Worm (Caenorhabditis elegans): Measurements from ENCODE around the gene T07A9.15.

The T07A9.15 gene

DNA sequence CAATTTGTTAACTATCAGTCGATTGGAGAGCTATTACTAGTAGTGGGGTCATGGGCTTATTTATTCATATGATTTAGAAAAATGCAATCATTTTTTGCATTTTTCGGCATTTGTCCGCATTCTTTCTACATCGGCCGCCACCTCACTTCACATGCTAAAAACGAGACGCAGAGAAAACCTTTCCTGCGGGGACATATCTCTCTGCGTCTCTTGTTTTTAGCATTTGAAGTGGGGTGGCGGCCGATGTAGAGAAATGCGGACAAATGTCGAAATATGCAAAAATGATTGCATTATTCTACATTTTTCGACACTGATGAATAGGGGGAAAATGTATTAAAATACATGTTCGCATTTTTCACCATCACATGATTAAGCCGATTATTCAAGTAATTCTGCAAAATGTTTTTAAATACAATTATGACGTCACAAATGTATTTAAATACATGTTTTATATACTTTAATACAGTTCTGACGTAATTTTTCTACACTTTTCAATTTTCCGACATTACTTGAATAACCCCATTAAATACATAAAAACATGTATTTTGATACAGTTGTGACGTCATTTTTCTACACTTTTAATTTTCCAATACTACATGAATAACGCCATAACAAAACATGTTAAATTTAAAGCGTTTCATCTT is 21.1 kb downstream of the T07A9.15 start:
- TF ChIP-seq elt-2 (tag; optimal IDR thresholded peaks at IDR 0.05) (no peak), ceh-90 (tag; optimal IDR thresholded peaks at IDR 0.05) (no peak), isw-1 (GFP tag; IDR thresholded peaks at IDR 0.05) (peak; percentile 26), blmp-1 (tag; optimal IDR thresholded peaks at IDR 0.05) (no peak), ztf-4 (tag; optimal IDR thresholded peaks at IDR 0.05) (no peak), zip-4 (GFP tag; optimal IDR thresholded peaks at IDR 0.05) (no peak), grh-1 (GFP tag; IDR thresholded peaks at IDR 0.05) (no peak), fkh-8 (tag; optimal IDR thresholded peaks at IDR 0.05) (no peak), efl-1 (optimal IDR thresholded peaks at IDR 0.05) (peak; percentile 45 to 48), efl-1 (GFP tag; optimal IDR thresholded peaks at IDR 0.05 in 1 of 2) (peak in 1 of 2 experiments; percentile 12), nhr-20 (tag; optimal IDR thresholded peaks at IDR 0.05) (no peak), nhr-71 (tag; optimal IDR thresholded peaks at IDR 0.05) (no peak), snu-23 (GFP tag; optimal IDR thresholded peaks at IDR 0.05) (peak; percentile 5), pqm-1 (tag; optimal IDR thresholded peaks at IDR 0.05) (no peak), snpc-4 (tag; optimal IDR thresholded peaks at IDR 0.05) (no peak), F16B12.6 (tag; optimal IDR thresholded peaks at IDR 0.05) (no peak), ets-5 (GFP tag; IDR thresholded peaks at IDR 0.05) (no peak), dsc-1 (tag; optimal IDR thresholded peaks at IDR 0.05) (no peak), ces-1 (GFP tag; optimal IDR thresholded peaks at IDR 0.05) (no peak), alr-1 (tag; optimal IDR thresholded peaks at IDR 0.05; ENCODE audit: borderline replicate concordance) (no peak), unc-86 (tag; optimal IDR thresholded peaks at IDR 0.05) (peak; percentile 17), nhr-47 (tag; optimal IDR thresholded peaks at IDR 0.05) (peak; percentile 14), hlh-4 (tag; optimal IDR thresholded peaks at IDR 0.05) (no peak), lsy-2 (tag; optimal IDR thresholded peaks at IDR 0.05) (peak in 1 of 2 experiments; percentile 9), nhr-85 (tag) (peak; percentile 27), C04F5.9 (tag; optimal IDR thresholded peaks at IDR 0.05) (no peak), fos-1 (tag; optimal IDR thresholded peaks at IDR 0.05) (no peak), swsn-7 (tag; optimal IDR thresholded peaks at IDR 0.05) (peak; percentile 3), ceh-88 (GFP tag; IDR thresholded peaks at IDR 0.05) (no peak), mef-2 (tag; optimal IDR thresholded peaks at IDR 0.05) (no peak), pax-3 (tag; optimal IDR thresholded peaks at IDR 0.05) (no peak), ceh-82 (tag; optimal IDR thresholded peaks at IDR 0.05) (peak; percentile 21 to 68 (median 24)), tbx-2 (tag; optimal IDR thresholded peaks at IDR 0.05) (no peak), hpl-2 (GFP tag; optimal IDR thresholded peaks at IDR 0.05) (no peak), sptf-1 (tag; optimal IDR thresholded peaks at IDR 0.05) (no peak), lin-15B (tag; optimal IDR thresholded peaks at IDR 0.05) (no peak), dpl-1 (GFP tag; optimal IDR thresholded peaks at IDR 0.05) (peak in 1 of 3 experiments; percentile 25), aha-1 (tag; optimal IDR thresholded peaks at IDR 0.05) (no peak), nhr-76 (tag; optimal IDR thresholded peaks at IDR 0.05) (no peak)

DNA sequence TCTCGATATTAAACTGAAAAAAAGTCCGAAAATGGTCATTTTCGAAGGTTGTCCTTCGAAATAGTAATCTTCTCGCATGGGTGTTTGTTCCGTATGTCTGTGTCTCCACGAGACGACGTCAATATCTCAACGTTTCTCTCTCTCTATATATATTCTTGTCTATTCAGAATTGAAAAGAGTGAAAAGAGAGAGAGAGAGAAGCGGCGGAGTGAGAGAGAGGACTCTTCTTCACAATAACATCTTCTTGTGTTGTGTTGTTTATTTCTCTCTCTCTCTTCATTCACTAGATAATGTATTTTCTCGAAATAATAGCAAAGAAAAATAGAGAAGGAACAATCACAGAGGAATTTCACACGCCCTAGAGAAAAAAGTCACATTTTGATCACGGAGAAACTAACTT is 26.9 kb downstream of the T07A9.15 start:
- TF ChIP-seq mef-2 (tag; optimal IDR thresholded peaks at IDR 0.05) (no peak), sox-4 (tag; optimal IDR thresholded peaks at IDR 0.05) (no peak), nhr-76 (tag; optimal IDR thresholded peaks at IDR 0.05) (no peak), blmp-1 (tag; optimal IDR thresholded peaks at IDR 0.05) (peak; percentile 90), lir-3 (tag; optimal IDR thresholded peaks at IDR 0.05; ENCODE audit: poor library complexity) (no peak), fkh-8 (tag; optimal IDR thresholded peaks at IDR 0.05) (peak; percentile 23), aly-2 (tag; optimal IDR thresholded peaks at IDR 0.05) (no peak), ama-1 (optimal IDR thresholded peaks at IDR 0.05) (no peak), fkh-4 (tag; optimal IDR thresholded peaks at IDR 0.05; ENCODE audit: borderline replicate concordance) (no peak), mdl-1 (tag; optimal IDR thresholded peaks at IDR 0.05) (no peak), nhr-47 (tag; optimal IDR thresholded peaks at IDR 0.05) (peak; percentile 30), dpl-1 (GFP tag; optimal IDR thresholded peaks at IDR 0.05) (peak in 2 of 3 experiments; percentile 7 to 44), nhr-20 (tag; optimal IDR thresholded peaks at IDR 0.05) (peak; percentile 31), elt-3 (tag; optimal IDR thresholded peaks at IDR 0.05) (peak in 1 of 6 experiments; percentile 12), efl-1 (optimal IDR thresholded peaks at IDR 0.05) (peak; percentile 27 to 35), efl-1 (GFP tag; optimal IDR thresholded peaks at IDR 0.05 in 1 of 2) (peak in 1 of 2 experiments; percentile 45), jun-1 (tag; optimal IDR thresholded peaks at IDR 0.05) (no peak), ceh-88 (GFP tag; IDR thresholded peaks at IDR 0.05) (no peak), vab-15 (tag; optimal IDR thresholded peaks at IDR 0.05) (no peak), isw-1 (GFP tag; IDR thresholded peaks at IDR 0.05) (peak; percentile 4; the same call in 1 of the 2 replicates), nhr-77 (tag; optimal IDR thresholded peaks at IDR 0.05) (no peak), lsy-2 (tag; optimal IDR thresholded peaks at IDR 0.05) (peak; percentile 26 to 69), unc-86 (tag; optimal IDR thresholded peaks at IDR 0.05) (no peak), nhr-84 (tag; optimal IDR thresholded peaks at IDR 0.05) (no peak), ceh-82 (tag; optimal IDR thresholded peaks at IDR 0.05) (peak in 1 of 3 experiments; percentile 29), nhr-71 (tag; optimal IDR thresholded peaks at IDR 0.05) (peak; percentile 53), ceh-8 (GFP tag; optimal IDR thresholded peaks at IDR 0.05) (no peak)
